Fruit fly (Drosophila melanogaster) whole organism, embryonic: Measurements from ENCODE around the gene CG31525.

Experiments used
- Adf1 ChIP-seq: fragments of 200-800 bp; sonication (Bioruptor generic); IDR thresholded peaks from 2 replicates; pipeline ENCODE4 v1.3.6; 2022; ENCODE audit warnings: missing biosample characterization, missing genetic modification characterization
- Asciz ChIP-seq: fragments of 200-800 bp; sonication (Bioruptor generic); optimal IDR thresholded peaks from 2 replicates; lab custom pipeline; 2017; ENCODE audit warnings: missing biosample characterization, mild to moderate bottlenecking, missing genetic modification characterization, missing genetic modification reagents
- Awh ChIP-seq: fragments of 200-800 bp; sonication (Bioruptor generic); IDR thresholded peaks from 2 replicates; pipeline ENCODE4, ENCODE4 v1.3.6; 2022; ENCODE audit warnings: missing biosample characterization, missing genetic modification characterization
- CG10321 ChIP-seq: fragments of 200-800 bp; sonication (Bioruptor generic); IDR thresholded peaks from 2 replicates; pipeline ENCODE4 v1.3.6; 2022; ENCODE audit warnings: missing biosample characterization, missing genetic modification characterization
- CG10366 ChIP-seq: fragments of 200-800 bp; sonication (Bioruptor generic); IDR thresholded peaks from 2 replicates; pipeline ENCODE4 v1.3.6; 2022; ENCODE audit warnings: missing biosample characterization, missing genetic modification characterization
- CG10431 ChIP-seq: fragments of 200-800 bp; sonication (Bioruptor generic); optimal IDR thresholded peaks from 3 replicates; lab custom pipeline; 2018; ENCODE audit warnings: missing biosample characterization, mild to moderate bottlenecking, missing genetic modification characterization
- CG13894 ChIP-seq: fragments of 200-800 bp; sonication (Bioruptor generic); optimal IDR thresholded peaks from 3 replicates; lab custom pipeline; 2018; ENCODE audit warnings: missing biosample characterization, mild to moderate bottlenecking, missing genetic modification characterization, moderate library complexity
- CG14667 ChIP-seq: fragments of 200-800 bp; sonication (Bioruptor generic); IDR thresholded peaks from 2 replicates; pipeline ENCODE4 v1.3.6; 2022; ENCODE audit warnings: missing biosample characterization, missing genetic modification characterization
- CG17568 ChIP-seq: fragments of 200-800 bp; sonication (Bioruptor generic); optimal IDR thresholded peaks from 2 replicates; lab custom pipeline; 2018; ENCODE audit warnings: missing biosample characterization, mild to moderate bottlenecking, missing genetic modification characterization, moderate library complexity
- CG34376 ChIP-seq: fragments of 200-800 bp; sonication (Bioruptor generic); optimal IDR thresholded peaks from 2 replicates; lab custom pipeline; 2018; ENCODE audit warnings: missing biosample characterization, mild to moderate bottlenecking, missing genetic modification characterization
- CG4404 ChIP-seq: fragments of 200-800 bp; sonication (Bioruptor generic); IDR thresholded peaks from 2 replicates; pipeline ENCODE4 v1.3.6; 2022; ENCODE audit warnings: missing biosample characterization, missing genetic modification characterization
- CG4820 ChIP-seq: fragments of 200-800 bp; sonication (Bioruptor generic); optimal IDR thresholded peaks from 3 replicates; lab custom pipeline; 2016; ENCODE audit warnings: missing biosample characterization, missing genetic modification characterization
- CG7556 ChIP-seq: fragments of 200-800 bp; sonication (Bioruptor generic); optimal IDR thresholded peaks from 2 replicates; lab custom pipeline; 2017; ENCODE audit warnings: missing biosample characterization, mild to moderate bottlenecking, missing genetic modification characterization
- CG7963 ChIP-seq: fragments of 200-800 bp; sonication (Bioruptor generic); IDR thresholded peaks from 3 replicates; pipeline ENCODE4 v1.3.6; 2022; ENCODE audit warnings: missing biosample characterization, missing genetic modification characterization; ENCODE audit not compliant: partially characterized antibody
- CG8478 ChIP-seq: fragments of >200 bp; optimal IDR thresholded peaks from 2 replicates; lab custom pipeline; 2018
- CG8765 ChIP-seq: fragments of 200-800 bp; sonication (Bioruptor generic); IDR thresholded peaks from 2 replicates; pipeline ENCODE4 v1.3.6; 2022; ENCODE audit warnings: missing biosample characterization, missing genetic modification characterization
- CG9797 ChIP-seq: fragments of 200-800 bp; sonication (Bioruptor generic); optimal IDR thresholded peaks from 3 replicates; lab custom pipeline; 2018; ENCODE audit warnings: missing biosample characterization, mild to moderate bottlenecking, missing genetic modification characterization
- Dll ChIP-seq: fragments of 200-800 bp; sonication (Bioruptor generic); IDR thresholded peaks from 4 replicates; pipeline ENCODE4 v1.3.6; 2022; ENCODE audit warnings: missing biosample characterization, missing genetic modification characterization; ENCODE audit not compliant: partially characterized antibody
- Drgx ChIP-seq: fragments of 200-800 bp; sonication (Bioruptor generic); IDR thresholded peaks from 2 replicates; pipeline ENCODE4 v1.3.6; 2022; ENCODE audit warnings: missing biosample characterization, missing genetic modification characterization
- Ets65A ChIP-seq: fragments of 200-800 bp; sonication (Bioruptor generic); peaks from one replicate; lab custom pipeline; 2016; ENCODE audit warnings: missing biosample characterization, missing genetic modification characterization
- Hmr ChIP-seq: fragments of 200-800 bp; sonication (Bioruptor generic); optimal IDR thresholded peaks from 3 replicates; lab custom pipeline; 2017; ENCODE audit warnings: mild to moderate bottlenecking, missing biosample characterization, missing genetic modification reagents, missing genetic modification characterization
- Hr39 ChIP-seq: fragments of >200 bp; optimal IDR thresholded peaks from 2 replicates; lab custom pipeline; 2017
- Lim3 ChIP-seq: fragments of 200-800 bp; sonication (Bioruptor generic); IDR thresholded peaks from 2 replicates; pipeline ENCODE4 v1.3.6; 2022; ENCODE audit warnings: missing biosample characterization, missing genetic modification characterization
- Max ChIP-seq: fragments of 200-800 bp; sonication (Bioruptor generic); optimal IDR thresholded peaks from 2 replicates; lab custom pipeline; 2016; ENCODE audit warnings: missing biosample characterization, mild to moderate bottlenecking, missing genetic modification characterization
- Ptx1 ChIP-seq: fragments of 200-800 bp; sonication (Bioruptor generic); IDR thresholded peaks from 2 replicates; pipeline ENCODE4 v1.3.6; 2022; ENCODE audit warnings: missing biosample characterization, missing genetic modification characterization
- Rfx ChIP-seq: fragments of 200-800 bp; sonication (Bioruptor generic); IDR thresholded peaks from 2 replicates; pipeline ENCODE4 v1.3.6; 2022; ENCODE audit warnings: missing biosample characterization, missing genetic modification characterization
- Usf ChIP-seq: fragments of 200-800 bp; sonication (Bioruptor generic); optimal IDR thresholded peaks from 2 replicates; lab custom pipeline; 2017; ENCODE audit warnings: missing genotype, missing biosample characterization, missing genetic modification characterization
- ab ChIP-seq: fragments of 200-800 bp; sonication (Bioruptor generic); optimal IDR thresholded peaks from 2 replicates; lab custom pipeline; 2016; ENCODE audit warnings: missing biosample characterization, missing genetic modification characterization
- ac ChIP-seq: fragments of 200-800 bp; sonication (Bioruptor generic); optimal IDR thresholded peaks from 3 replicates; lab custom pipeline; 2017; ENCODE audit warnings: missing biosample characterization, mild to moderate bottlenecking, missing genetic modification characterization
- ci ChIP-seq: fragments of 200-800 bp; sonication (Bioruptor generic); IDR thresholded peaks from 3 replicates; pipeline ENCODE4 v1.3.6; 2022; ENCODE audit warnings: missing biosample characterization, missing genetic modification characterization
- da ChIP-seq: fragments of 200-800 bp; sonication (Bioruptor generic); optimal IDR thresholded peaks from 2 replicates; lab custom pipeline; 2016; ENCODE audit warnings: missing biosample characterization, missing genetic modification characterization
- dimm ChIP-seq: fragments of 200-800 bp; sonication (Bioruptor generic); IDR thresholded peaks from 2 replicates; pipeline ENCODE4 v1.3.6; 2022; ENCODE audit warnings: missing biosample characterization, missing genetic modification characterization
- disco-r ChIP-seq: fragments of 200-800 bp; sonication (Bioruptor generic); optimal IDR thresholded peaks from 2 replicates; lab custom pipeline; 2016; ENCODE audit warnings: missing biosample characterization, missing genetic modification characterization
- en ChIP-seq: fragments of 200-800 bp; sonication (Bioruptor generic); optimal IDR thresholded peaks from 2 replicates; lab custom pipeline; 2016; ENCODE audit warnings: missing biosample characterization, missing genetic modification characterization
- exex ChIP-seq: fragments of 200-800 bp; sonication (Bioruptor generic); optimal IDR thresholded peaks from 4 replicates; lab custom pipeline; 2018; ENCODE audit warnings: missing biosample characterization, mild to moderate bottlenecking, missing genetic modification characterization, moderate library complexity
- gcm2 ChIP-seq: fragments of 200-800 bp; sonication (Bioruptor generic); optimal IDR thresholded peaks from 2 replicates; lab custom pipeline; 2016; ENCODE audit warnings: missing biosample characterization, missing genetic modification characterization
- gro ChIP-seq: fragments of 200-800 bp; sonication (Bioruptor generic); optimal IDR thresholded peaks from 2 replicates; lab custom pipeline; 2016; ENCODE audit warnings: missing biosample characterization, missing genetic modification characterization
- kah ChIP-seq: fragments of 200-800 bp; sonication (Bioruptor generic); optimal IDR thresholded peaks from 2 replicates; lab custom pipeline; 2018; ENCODE audit warnings: missing biosample characterization, mild to moderate bottlenecking, missing genetic modification characterization
- kni ChIP-seq: fragments of 200-800 bp; sonication (Bioruptor generic); optimal IDR thresholded peaks from 3 replicates; lab custom pipeline; 2017; ENCODE audit warnings: mild to moderate bottlenecking, missing biosample characterization, missing genetic modification reagents, missing genetic modification characterization
- maf-S ChIP-seq: fragments of 200-800 bp; sonication (Bioruptor generic); optimal IDR thresholded peaks from 2 replicates; lab custom pipeline; 2016; ENCODE audit warnings: missing biosample characterization, missing genetic modification characterization
- nerfin-2 ChIP-seq: fragments of 200-800 bp; sonication (Bioruptor generic); IDR thresholded peaks from 2 replicates; pipeline ENCODE4 v1.3.6; 2022; ENCODE audit warnings: missing biosample characterization, missing genetic modification characterization; ENCODE audit not compliant: partially characterized antibody
- nmo ChIP-seq: fragments of 200-800 bp; sonication (Bioruptor generic); optimal IDR thresholded peaks from 2 replicates; lab custom pipeline; 2018; ENCODE audit warnings: missing biosample characterization, mild to moderate bottlenecking, missing genetic modification characterization, moderate library complexity
- otp ChIP-seq: fragments of 200-800 bp; sonication (Bioruptor generic); IDR thresholded peaks from 3 replicates; pipeline ENCODE4, ENCODE4 v1.3.6; 2022; ENCODE audit warnings: missing biosample characterization, missing genetic modification characterization
- pfk ChIP-seq: fragments of 200-800 bp; sonication (Bioruptor generic); optimal IDR thresholded peaks from 2 replicates; lab custom pipeline; 2018; ENCODE audit warnings: missing biosample characterization, mild to moderate bottlenecking, missing genetic modification characterization, moderate library complexity
- psq ChIP-seq: fragments of 200-800 bp; sonication (Bioruptor generic); optimal IDR thresholded peaks from 2 replicates; lab custom pipeline; 2017; ENCODE audit warnings: missing biosample characterization, missing genetic modification characterization
- sd ChIP-seq: fragments of 200-800 bp; sonication (Bioruptor generic); optimal IDR thresholded peaks from 3 replicates; lab custom pipeline; 2018; ENCODE audit warnings: missing biosample characterization, mild to moderate bottlenecking, missing genetic modification characterization, moderate library complexity
- sens ChIP-seq: fragments of 200-800 bp; sonication (Bioruptor generic); peaks from one replicate; lab custom pipeline; 2016; ENCODE audit warnings: missing biosample characterization, missing genetic modification characterization
- sug ChIP-seq: fragments of 200-800 bp; optimal IDR thresholded peaks from 2 replicates; lab custom pipeline; 2019; ENCODE audit warnings: missing biosample characterization, mild to moderate bottlenecking, missing genetic modification characterization, moderate library complexity
- toy ChIP-seq: fragments of 200-800 bp; sonication (Bioruptor generic); IDR thresholded peaks from 2 replicates; pipeline ENCODE4 v1.3.6; 2022; ENCODE audit warnings: missing biosample characterization, missing genetic modification characterization
- unc-4 ChIP-seq: fragments of 200-800 bp; sonication (Bioruptor generic); IDR thresholded peaks from 2 replicates; pipeline ENCODE4 v1.3.6; 2022; ENCODE audit warnings: missing biosample characterization, missing genetic modification characterization; ENCODE audit not compliant: partially characterized antibody
- zfh1 ChIP-seq: fragments of 200-800 bp; sonication (Bioruptor generic); IDR thresholded peaks from 3 replicates; pipeline ENCODE4 v1.3.6; 2022; ENCODE audit warnings: missing biosample characterization, missing genetic modification characterization

Gene CG31525

dm6 chr3R:4453213-4453956, 26.6 kb downstream of the CG31525 start (continued):
- TF ChIP-seq Max (peak; percentile 51), Usf (GFP tag; lab: Kevin White, UChicago) (no peak), disco-r (peak; percentile 1), Ptx1 (GFP tag; lab: Robert Waterston, UW) (no peak), nmo (GFP tag; lab: Kevin White, UChicago) (no peak), CG4404 (GFP tag; lab: Robert Waterston, UW) (no peak), CG7556 (GFP tag; lab: Kevin White, UChicago) (no peak), toy (GFP tag; lab: Robert Waterston, UW) (no peak; the same call in 1 of the 2 replicates), CG10321 (GFP tag; lab: Robert Waterston, UW) (no peak), CG9797 (GFP tag; lab: Kevin White, UChicago) (no peak), en (GFP tag; lab: Kevin White, UChicago) (no peak), pfk (GFP tag; lab: Kevin White, UChicago) (peak; percentile 26), gcm2 (GFP tag; lab: Kevin White, UChicago) (peak; percentile 18), Drgx (GFP tag; lab: Robert Waterston, UW) (0 out of 2 replicates have a peak, but pooled peaks have one; percentile 21), sens (peak; percentile 74), CG4820 (no peak), otp (GFP tag; lab: Robert Waterston, UW) (peak; percentile 30; the same call in 1 of the 3 replicates), CG17568 (peak; percentile 66), zfh1 (GFP tag; lab: Robert Waterston, UW) (0 out of 3 replicates have a peak, but pooled peaks have one; percentile 15), dimm (GFP tag; lab: Robert Waterston, UW) (no peak), Lim3 (no peak), Ets65A (GFP tag; lab: Kevin White, UChicago) (no peak), sd (tag; lab: Kevin White, UChicago) (peak; percentile 52), Hr39 (lab: Kevin White, UChicago) (no peak), CG13894 (peak; percentile 60), Adf1 (peak; percentile 76), da (GFP tag; lab: Kevin White, UChicago) (peak; percentile 36), CG8478 (no peak), kah (peak; percentile 36), CG8765 (GFP tag; lab: Robert Waterston, UW) (peak; percentile 36; the same call in 1 of the 2 replicates), Awh (GFP tag; lab: Robert Waterston, UW) (no peak), sug (tag; lab: Kevin White, UChicago) (peak; percentile 58), ci (GFP tag; lab: Robert Waterston, UW) (peak; percentile 79; the same call in 2 of the 3 replicates), CG10366 (GFP tag; lab: Robert Waterston, UW) (no peak), gro (GFP tag; lab: Kevin White, UChicago) (no peak), Dll (GFP tag; lab: Robert Waterston, UW) (peak; percentile 68; the same call in 3 of the 4 replicates), CG7963 (peak; percentile 46; the same call in 1 of the 3 replicates), maf-S (no peak), Hmr (GFP tag; lab: Kevin White, UChicago) (no peak), psq (GFP tag; lab: Kevin White, UChicago) (no peak), ac (peak; percentile 78), CG10431 (GFP tag; lab: Kevin White, UChicago) (peak; percentile 73), Rfx (GFP tag; lab: Robert Waterston, UW) (peak; percentile 18; the same call in 1 of the 2 replicates), exex (tag; lab: Kevin White, UChicago) (no peak), kni (peak; percentile 91), CG34376 (GFP tag; lab: Kevin White, UChicago) (peak; percentile 61), nerfin-2 (no peak), CG14667 (GFP tag; lab: Robert Waterston, UW) (no peak), ab (GFP tag; lab: Kevin White, UChicago) (no peak), Asciz (GFP tag; lab: Kevin White, UChicago) (no peak), unc-4 (no peak; the same call in 1 of the 2 replicates)
